Fruit fly (Drosophila melanogaster) whole organism, embryonic: ENCODE measurements around the gene CG2187.

Source experiments
- Aef1 ChIP-seq: fragments of 200-800 bp; sonication (Bioruptor generic); IDR thresholded peaks from 3 replicates; pipeline ENCODE4 v1.3.6; 2022; ENCODE audit warnings: missing biosample characterization, missing genetic modification characterization
- Atf-2 ChIP-seq: fragments of 200-800 bp; sonication (Bioruptor generic); optimal IDR thresholded peaks from 2 replicates; lab custom pipeline; 2016; ENCODE audit warnings: missing biosample characterization, missing genetic modification characterization
- Atf3 ChIP-seq: fragments of 200-800 bp; sonication (Bioruptor generic); optimal IDR thresholded peaks from 3 replicates; lab custom pipeline; 2016; ENCODE audit warnings: missing biosample characterization, missing genetic modification characterization
- B-H1 ChIP-seq: fragments of 200-800 bp; sonication (Bioruptor generic); IDR thresholded peaks from 3 replicates; pipeline ENCODE4 v1.3.6; 2022; ENCODE audit warnings: missing biosample characterization, missing genetic modification characterization
- CG10209 ChIP-seq: fragments of 200-800 bp; sonication (Bioruptor generic); optimal IDR thresholded peaks from 3 replicates; lab custom pipeline; 2017; ENCODE audit warnings: missing biosample characterization, mild to moderate bottlenecking, missing genetic modification characterization, missing genetic modification reagents
- CG10462 ChIP-seq: fragments of 200-800 bp; sonication (Bioruptor generic); optimal IDR thresholded peaks from 2 replicates; lab custom pipeline; 2016; ENCODE audit warnings: missing biosample characterization, missing genetic modification characterization
- CG11560 ChIP-seq: fragments of 200-800 bp; sonication (Bioruptor generic); IDR thresholded peaks from 3 replicates; pipeline ENCODE4 v1.3.6; 2022; ENCODE audit warnings: missing biosample characterization, missing genetic modification characterization
- CG13424 ChIP-seq: fragments of 200-800 bp; sonication (Bioruptor generic); optimal IDR thresholded peaks from 2 replicates; lab custom pipeline; 2019; ENCODE audit warnings: missing biosample characterization, mild to moderate bottlenecking, missing genetic modification characterization, moderate library complexity
- CG14014 ChIP-seq: fragments of 200-800 bp; sonication (Bioruptor generic); IDR thresholded peaks from 2 replicates; pipeline ENCODE4 v1.3.6; 2022; ENCODE audit warnings: missing biosample characterization, missing genetic modification characterization
- CG14441 ChIP-seq: fragments of 200-800 bp; sonication (Bioruptor generic); IDR thresholded peaks from 2 replicates; pipeline ENCODE4 v1.3.6; 2022; ENCODE audit warnings: missing biosample characterization, missing genetic modification characterization
- CG15073 ChIP-seq: fragments of 200-800 bp; sonication (Bioruptor generic); optimal IDR thresholded peaks from 2 replicates; lab custom pipeline; 2016; ENCODE audit warnings: missing biosample characterization, missing genetic modification characterization
- CG15514 ChIP-seq: fragments of 200-800 bp; sonication (Bioruptor generic); optimal IDR thresholded peaks from 3 replicates; lab custom pipeline; 2017; ENCODE audit warnings: missing biosample characterization, missing genetic modification characterization, mild to moderate bottlenecking, moderate library complexity, missing genetic modification reagents
- CG15601 ChIP-seq: fragments of 200-800 bp; sonication (Bioruptor generic); optimal IDR thresholded peaks from 3 replicates; lab custom pipeline; 2019; ENCODE audit warnings: missing biosample characterization, mild to moderate bottlenecking, missing genetic modification characterization, moderate library complexity
- CG1603 ChIP-seq: fragments of 200-800 bp; sonication (Bioruptor generic); optimal IDR thresholded peaks from 2 replicates; lab custom pipeline; 2019; ENCODE audit warnings: missing biosample characterization, mild to moderate bottlenecking, missing genetic modification characterization, moderate library complexity
- CG18011 ChIP-seq: fragments of 200-800 bp; sonication (Bioruptor generic); optimal IDR thresholded peaks from 2 replicates; lab custom pipeline; 2017; ENCODE audit warnings: missing biosample characterization, missing genetic modification characterization, mild to moderate bottlenecking, moderate library complexity, missing genotype
- CG31388 ChIP-seq: fragments of 200-800 bp; sonication (Bioruptor generic); optimal IDR thresholded peaks from 2 replicates; lab custom pipeline; 2016; ENCODE audit warnings: missing biosample characterization, missing genetic modification characterization
- CG4424 ChIP-seq: fragments of 200-800 bp; sonication (Bioruptor generic); optimal IDR thresholded peaks from 3 replicates; lab custom pipeline; 2016; ENCODE audit warnings: missing biosample characterization, missing genetic modification characterization
- CG4617 ChIP-seq: fragments of 200-800 bp; sonication (Bioruptor generic); optimal IDR thresholded peaks from 3 replicates; lab custom pipeline; 2016; ENCODE audit warnings: missing biosample characterization, missing genetic modification characterization, borderline replicate concordance
- CG6683 ChIP-seq: fragments of 200-800 bp; sonication (Bioruptor generic); optimal IDR thresholded peaks from 2 replicates; lab custom pipeline; 2017; ENCODE audit warnings: missing biosample characterization, mild to moderate bottlenecking, missing genetic modification characterization, missing genetic modification reagents
- CG8924 ChIP-seq: fragments of 200-800 bp; optimal IDR thresholded peaks from 3 replicates; lab custom pipeline; 2019; ENCODE audit warnings: missing biosample characterization, mild to moderate bottlenecking, missing genetic modification characterization, moderate library complexity
- CHES-1-like ChIP-seq: fragments of 200-800 bp; sonication (Bioruptor generic); optimal IDR thresholded peaks from 2 replicates; lab custom pipeline; 2016; ENCODE audit warnings: missing biosample characterization, missing genetic modification characterization
- Camta ChIP-seq: fragments of 200-800 bp; sonication (Bioruptor generic); optimal IDR thresholded peaks from 2 replicates; lab custom pipeline; 2016; ENCODE audit warnings: missing biosample characterization, missing genetic modification characterization
- GATAe ChIP-seq: fragments of 200-800 bp; sonication (Bioruptor generic); conservative IDR thresholded peaks from 2 replicates; pipeline ENCODE4 v1.3.6; 2022; ENCODE audit warnings: missing biosample characterization, missing genetic modification characterization
- Hey ChIP-seq: fragments of 200-800 bp; sonication (Bioruptor generic); optimal IDR thresholded peaks from 3 replicates; lab custom pipeline; 2018; ENCODE audit warnings: missing biosample characterization, mild to moderate bottlenecking, missing genetic modification characterization
- Lhr ChIP-seq: fragments of 200-800 bp; sonication (Bioruptor generic); optimal IDR thresholded peaks from 3 replicates; lab custom pipeline; 2017; ENCODE audit warnings: mild to moderate bottlenecking, missing biosample characterization, missing genetic modification reagents, missing genetic modification characterization
- MBD-R2 ChIP-seq: fragments of 200-800 bp; sonication (Bioruptor generic); IDR thresholded peaks from 2 replicates; pipeline ENCODE4 v1.3.6; 2022; ENCODE audit warnings: missing biosample characterization, missing genetic modification characterization
- MTF-1 ChIP-seq: fragments of 200-800 bp; sonication (Bioruptor generic); optimal IDR thresholded peaks from 2 replicates; lab custom pipeline; 2018; ENCODE audit warnings: missing biosample characterization, mild to moderate bottlenecking, missing genetic modification characterization, borderline replicate concordance
- Mrtf ChIP-seq: fragments of 200-800 bp; sonication (Bioruptor generic); IDR thresholded peaks from 3 replicates; pipeline ENCODE4 v1.3.6; 2022; ENCODE audit warnings: missing biosample characterization, missing genetic modification characterization
- NC2α ChIP-seq: fragments of 200-800 bp; sonication (Bioruptor generic); optimal IDR thresholded peaks from 2 replicates; lab custom pipeline; 2016; ENCODE audit warnings: missing biosample characterization, missing genetic modification characterization
- NfI ChIP-seq: fragments of 200-800 bp; sonication (Bioruptor generic); optimal IDR thresholded peaks from 3 replicates; lab custom pipeline; 2018; ENCODE audit warnings: missing biosample characterization, mild to moderate bottlenecking, missing genetic modification characterization, moderate library complexity
- Optix ChIP-seq: fragments of 200-800 bp; sonication (Bioruptor generic); IDR thresholded peaks from 3 replicates; pipeline ENCODE4 v1.3.6; 2022; ENCODE audit warnings: missing biosample characterization, missing genetic modification characterization
- Ssrp ChIP-seq: fragments of 200-800 bp; sonication (Bioruptor generic); optimal IDR thresholded peaks from 2 replicates; lab custom pipeline; 2018; ENCODE audit warnings: missing biosample characterization, mild to moderate bottlenecking, missing genetic modification characterization, moderate library complexity
- Xbp1 ChIP-seq: fragments of 200-800 bp; sonication (Bioruptor generic); optimal IDR thresholded peaks from 3 replicates; lab custom pipeline; 2016; ENCODE audit warnings: missing biosample characterization, mild to moderate bottlenecking, missing genetic modification characterization
- aop ChIP-seq: fragments of 200-800 bp; sonication (Bioruptor generic); IDR thresholded peaks from 2 replicates; pipeline ENCODE4 v1.3.6; 2022; ENCODE audit warnings: missing biosample characterization, missing genetic modification characterization
- btn ChIP-seq: fragments of 200-800 bp; sonication (Bioruptor generic); optimal IDR thresholded peaks from 2 replicates; lab custom pipeline; 2016; ENCODE audit warnings: missing biosample characterization, missing genetic modification characterization
- chinmo ChIP-seq: fragments of 200-800 bp; sonication (Bioruptor generic); IDR thresholded peaks from 4 replicates; pipeline ENCODE4 v1.3.6; 2022; ENCODE audit warnings: missing biosample characterization, missing genetic modification characterization; ENCODE audit not compliant: partially characterized antibody
- crol ChIP-seq: fragments of 200-800 bp; sonication (Bioruptor generic); IDR thresholded peaks from 2 replicates; pipeline ENCODE4 v1.3.6; 2022; ENCODE audit warnings: missing biosample characterization, missing genetic modification characterization
- da ChIP-seq: fragments of 200-800 bp; sonication (Bioruptor generic); optimal IDR thresholded peaks from 2 replicates; lab custom pipeline; 2016; ENCODE audit warnings: missing biosample characterization, missing genetic modification characterization
- fd102C ChIP-seq: fragments of 200-800 bp; sonication (Bioruptor generic); optimal IDR thresholded peaks from 2 replicates; lab custom pipeline; 2018; ENCODE audit warnings: missing biosample characterization, mild to moderate bottlenecking, missing genetic modification characterization, moderate library complexity
- grau ChIP-seq: fragments of 200-800 bp; optimal IDR thresholded peaks from 3 replicates; lab custom pipeline; 2019; ENCODE audit warnings: missing biosample characterization, mild to moderate bottlenecking, missing genetic modification characterization, moderate library complexity
- kah ChIP-seq: fragments of 200-800 bp; sonication (Bioruptor generic); optimal IDR thresholded peaks from 2 replicates; lab custom pipeline; 2018; ENCODE audit warnings: missing biosample characterization, mild to moderate bottlenecking, missing genetic modification characterization
- kni ChIP-seq: fragments of 200-800 bp; sonication (Bioruptor generic); optimal IDR thresholded peaks from 3 replicates; lab custom pipeline; 2017; ENCODE audit warnings: mild to moderate bottlenecking, missing biosample characterization, missing genetic modification reagents, missing genetic modification characterization
- odd ChIP-seq: fragments of 200-800 bp; sonication (Bioruptor generic); optimal IDR thresholded peaks from 2 replicates; lab custom pipeline; 2017; ENCODE audit warnings: missing biosample characterization, mild to moderate bottlenecking, missing genetic modification characterization
- pfk ChIP-seq: fragments of 200-800 bp; sonication (Bioruptor generic); optimal IDR thresholded peaks from 2 replicates; lab custom pipeline; 2018; ENCODE audit warnings: missing biosample characterization, mild to moderate bottlenecking, missing genetic modification characterization, moderate library complexity
- phol ChIP-seq: fragments of 200-800 bp; sonication (Bioruptor generic); optimal IDR thresholded peaks from 3 replicates; lab custom pipeline; 2018; ENCODE audit warnings: missing biosample characterization, mild to moderate bottlenecking, missing genetic modification characterization, moderate library complexity
- pita ChIP-seq: fragments of 200-800 bp; sonication (Bioruptor generic); optimal IDR thresholded peaks from 2 replicates; lab custom pipeline; 2017; ENCODE audit warnings: missing biosample characterization, mild to moderate bottlenecking, missing genetic modification characterization
- row ChIP-seq: fragments of 200-800 bp; sonication (Bioruptor generic); IDR thresholded peaks from 3 replicates; pipeline ENCODE4 v1.3.6; 2022; ENCODE audit warnings: missing biosample characterization, missing genetic modification characterization
- slbo ChIP-seq: fragments of 200-800 bp; sonication (Bioruptor generic); IDR thresholded peaks from 2 replicates; pipeline ENCODE4 v1.3.6; 2022; ENCODE audit warnings: missing biosample characterization, missing genetic modification characterization
- sr ChIP-seq: fragments of 200-800 bp; sonication (Bioruptor generic); IDR thresholded peaks from 3 replicates; pipeline ENCODE4 v1.3.6; 2022; ENCODE audit warnings: missing biosample characterization, missing genetic modification characterization
- tna ChIP-seq: fragments of 200-800 bp; sonication (Bioruptor generic); IDR thresholded peaks from 2 replicates; pipeline ENCODE4 v1.3.6; 2022; ENCODE audit warnings: missing biosample characterization, missing genetic modification characterization; ENCODE audit not compliant: partially characterized antibody
- wor ChIP-seq: fragments of 200-800 bp; sonication (Bioruptor generic); IDR thresholded peaks from 2 replicates; pipeline ENCODE4 v1.3.6; 2022; ENCODE audit warnings: missing biosample characterization, missing genetic modification characterization

The CG2187 gene

dm6 chr3R:31709142-31709541 lies 49.3 kb downstream of the CG2187 start (continued):
- peak; percentile 10 for TF ChIP-seq CG15601 (tag; lab: Kevin White, UChicago)
- peak; percentile 72 for TF ChIP-seq crol (GFP tag; lab: Robert Waterston, UW)
- 0 out of 4 replicates have a peak, but pooled peaks have one; percentile 59 for TF ChIP-seq chinmo
- no peak for TF ChIP-seq CHES-1-like (GFP tag; lab: Kevin White, UChicago)
- no peak for TF ChIP-seq da (GFP tag; lab: Kevin White, UChicago)
- TF ChIP-seq odd (GFP tag; lab: Kevin White, UChicago): no peak
- TF ChIP-seq Lhr: no peak
- TF ChIP-seq CG18011 (GFP tag; lab: Kevin White, UChicago): no peak
- TF ChIP-seq kah (GFP tag; lab: Kevin White, UChicago): no peak
- TF ChIP-seq CG14014: no peak
- peak; percentile 23 for TF ChIP-seq CG13424 (tag; lab: Kevin White, UChicago)
- no peak for TF ChIP-seq CG4617 (GFP tag; lab: Kevin White, UChicago)
- peak; percentile 43 for TF ChIP-seq CG4424 (GFP tag; lab: Kevin White, UChicago)
- TF ChIP-seq CG14441 (GFP tag; lab: Robert Waterston, UW): peak; percentile 69
- no peak for TF ChIP-seq CG11560 (tag; lab: Robert Waterston, UW)
- peak; percentile 69; the same call in 2 of the 3 replicates for TF ChIP-seq sr (GFP tag; lab: Robert Waterston, UW)
- peak; percentile 10 for TF ChIP-seq grau (tag; lab: Kevin White, UChicago)
- TF ChIP-seq row: peak; percentile 33
- TF ChIP-seq CG8924 (tag; lab: Kevin White, UChicago): no peak
- no peak for TF ChIP-seq Atf3
- TF ChIP-seq MBD-R2 (GFP tag; lab: Robert Waterston, UW): no peak
- peak; percentile 15; the same call in 1 of the 3 replicates for TF ChIP-seq B-H1 (GFP tag; lab: Robert Waterston, UW)
- no peak for TF ChIP-seq NC2α (GFP tag; lab: Kevin White, UChicago)
- no peak for TF ChIP-seq kni (GFP tag; lab: Kevin White, UChicago)
- no peak for TF ChIP-seq CG10462
- TF ChIP-seq Camta: no peak
- no peak for TF ChIP-seq pita (GFP tag; lab: Kevin White, UChicago)
- no peak for TF ChIP-seq wor (GFP tag; lab: Robert Waterston, UW)
- TF ChIP-seq Hey (tag; lab: Kevin White, UChicago): no peak
- TF ChIP-seq aop (GFP tag; lab: Robert Waterston, UW): no peak
- TF ChIP-seq tna (GFP tag; lab: Robert Waterston, UW): no peak
- no peak for TF ChIP-seq CG31388 (GFP tag; lab: Kevin White, UChicago)
- no peak for TF ChIP-seq Xbp1
- TF ChIP-seq Mrtf (GFP tag; lab: Robert Waterston, UW): no peak
- no peak for TF ChIP-seq CG6683 (GFP tag; lab: Kevin White, UChicago)
- TF ChIP-seq NfI (GFP tag; lab: Kevin White, UChicago): no peak
- peak; percentile 42 for TF ChIP-seq CG1603 (tag; lab: Kevin White, UChicago)
- no peak for TF ChIP-seq fd102C (GFP tag; lab: Kevin White, UChicago)
- TF ChIP-seq CG15514 (GFP tag; lab: Kevin White, UChicago): no peak
- TF ChIP-seq MTF-1: no peak
- no peak for TF ChIP-seq slbo
- no peak for TF ChIP-seq pfk (GFP tag; lab: Kevin White, UChicago)
- 0 out of 3 replicates have a peak, but pooled peaks have one; percentile 20 for TF ChIP-seq Optix (GFP tag; lab: Robert Waterston, UW)
- no peak for TF ChIP-seq btn (GFP tag; lab: Kevin White, UChicago)
- no peak for TF ChIP-seq Atf-2 (GFP tag; lab: Kevin White, UChicago)
- TF ChIP-seq GATAe (GFP tag; lab: Robert Waterston, UW): no peak
- TF ChIP-seq CG15073 (GFP tag; lab: Kevin White, UChicago): no peak
- TF ChIP-seq phol (tag; lab: Kevin White, UChicago): peak; percentile 23
- TF ChIP-seq Ssrp (tag; lab: Kevin White, UChicago): no peak
- no peak for TF ChIP-seq Aef1 (GFP tag; lab: Robert Waterston, UW)
- TF ChIP-seq CG10209 (GFP tag; lab: Kevin White, UChicago): no peak
